Worm (Caenorhabditis elegans) whole organism, L4 larva: ENCODE measurements around the gene zmp-5.
A peak's percentile ranks its signal among the peaks of the same experiment; 100 is the strongest.

ENCODE experiments used
- F26F4.8 ChIP-seq: fragments of 200-800 bp; sonication (Bioruptor generic); conservative IDR thresholded peaks from 2 replicates; pipeline ENCODE4 v1.3.6; 2022; ENCODE audit warnings: missing genetic modification characterization, missing compliant biosample characterization
- Y105C5A.15 ChIP-seq: fragments of 200-800 bp; sonication (Bioruptor generic); IDR thresholded peaks from 2 replicates; pipeline ENCODE4 v1.3.6; 2022; ENCODE audit warnings: missing genetic modification characterization, missing compliant biosample characterization
- ama-1 ChIP-seq: fragments of 150-350 bp; optimal IDR thresholded peaks from 2 replicates; lab custom pipeline; 2014; ENCODE audit warnings: inconsistent platforms, mixed read lengths
- fos-1 ChIP-seq: fragments of 150-350 bp; optimal IDR thresholded peaks from 2 replicates; lab custom pipeline; 2014; ENCODE audit warnings: missing biosample characterization, missing genetic modification characterization
- hlh-30 ChIP-seq: sonication (generic microtip); optimal IDR thresholded peaks from 2 replicates; lab custom pipeline; 2017; ENCODE audit warnings: antibody characterized with exemption, mild to moderate bottlenecking, missing genetic modification characterization, missing compliant biosample characterization; ENCODE audit not compliant: insufficient read depth
- mxl-3 ChIP-seq: fragments of 200-800 bp; sonication (Bioruptor generic); optimal IDR thresholded peaks from 2 replicates; lab custom pipeline; 2018; ENCODE audit warnings: mild to moderate bottlenecking, missing genetic modification characterization, missing compliant biosample characterization
- nhr-28 ChIP-seq: fragments of 150-350 bp; optimal IDR thresholded peaks from 2 replicates; lab custom pipeline; 2014; ENCODE audit warnings: missing biosample characterization, missing genetic modification characterization
- nhr-6 ChIP-seq: fragments of 150-350 bp; optimal IDR thresholded peaks from 2 replicates; lab custom pipeline; 2014; ENCODE audit warnings: missing biosample characterization, missing genetic modification characterization
- zip-2 ChIP-seq: fragments of 150-350 bp; optimal IDR thresholded peaks from 2 replicates; lab custom pipeline; 2014; ENCODE audit warnings: missing biosample characterization, missing genetic modification characterization

DNA sequence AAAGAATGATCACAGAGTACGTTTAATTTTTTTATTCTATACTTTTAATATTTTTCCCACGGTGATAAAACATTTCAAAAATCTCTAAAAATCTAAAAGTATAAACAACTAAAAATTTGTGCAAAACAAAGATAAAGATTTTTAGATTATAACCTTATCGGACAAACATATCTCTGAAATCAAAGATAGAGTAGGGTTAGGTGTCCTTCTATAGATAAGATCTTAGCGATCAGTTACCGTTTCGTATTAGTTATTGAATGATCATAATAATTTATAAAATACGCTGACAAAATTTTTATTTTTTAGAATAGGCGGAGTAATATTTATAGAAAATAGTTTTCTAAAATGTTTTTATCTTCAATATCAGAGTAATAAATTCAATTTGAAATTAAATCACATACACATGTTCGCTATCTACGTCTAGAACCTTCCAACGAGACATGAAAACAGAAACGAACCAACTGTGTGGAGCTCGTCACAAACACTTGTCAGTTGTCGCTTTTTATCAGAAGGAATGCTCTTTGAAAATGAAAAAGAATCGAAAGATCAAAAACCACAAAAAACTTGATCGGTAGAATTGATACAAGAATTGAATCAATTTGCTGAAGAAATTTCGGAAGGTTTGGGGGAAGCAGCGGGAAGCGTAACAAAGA lies 24.8 kb downstream of the zmp-5 start:
- TF ChIP-seq Y105C5A.15 (GFP tag; lab: Robert Waterston, UW): no peak
- no peak for TF ChIP-seq ama-1 (lab: Kevin White, UChicago)
- no peak for TF ChIP-seq nhr-6 (tag; lab: Kevin White, UChicago)
- TF ChIP-seq hlh-30 (tag; lab: Kevin White, UChicago): peak; percentile 40
- TF ChIP-seq zip-2 (tag; lab: Kevin White, UChicago): no peak
- peak; percentile 0 for TF ChIP-seq nhr-28
- TF ChIP-seq fos-1 (tag; lab: Kevin White, UChicago): no peak
- no peak for TF ChIP-seq F26F4.8
- TF ChIP-seq mxl-3: no peak
